Fruit fly (Drosophila melanogaster): ENCODE data around the gene TBC1D23.

TBC1D23 gene

dm6 chr2L:1128932-1129887 is at the start of gene TBC1D23, which contains the start of gene Pino (continued):
- TF ChIP-seq CG7786 (GFP tag; optimal IDR thresholded peaks at IDR 0.05) (peak; percentile 24), sob (GFP tag; IDR thresholded peaks at IDR 0.05) (peak; percentile 71), lola (GFP tag; optimal IDR thresholded peaks at IDR 0.05) (peak in 1 of 3 experiments; percentile 79), HHEX (GFP tag; optimal IDR thresholded peaks at IDR 0.05) (peak; percentile 46), CG4328 (GFP tag; optimal IDR thresholded peaks at IDR 0.05) (peak; percentile 37), mam (GFP tag; optimal IDR thresholded peaks at IDR 0.05) (peak; percentile 68), Chrac-16 (GFP tag; optimal IDR thresholded peaks at IDR 0.05) (peak; percentile 73), CG8290 (GFP tag; optimal IDR thresholded peaks at IDR 0.05) (no peak), CG8290 (tag; optimal IDR thresholded peaks at IDR 0.05) (peak in 1 of 2 experiments; percentile 58), peb (GFP tag; IDR thresholded peaks at IDR 0.05) (no peak), corto (GFP tag; optimal IDR thresholded peaks at IDR 0.05) (peak; percentile 32), Dfd (GFP tag; optimal IDR thresholded peaks at IDR 0.05) (no peak), CG8359 (GFP tag; optimal IDR thresholded peaks at IDR 0.05; ENCODE audit: borderline replicate concordance) (no peak), vnd (GFP tag; IDR thresholded peaks at IDR 0.05; ENCODE audit: partially characterized antibody) (peak; percentile 64), tin (GFP tag; optimal IDR thresholded peaks at IDR 0.05) (peak; percentile 69), Abd-B (GFP tag; optimal IDR thresholded peaks at IDR 0.05) (peak; percentile 74), stwl (tag; optimal IDR thresholded peaks at IDR 0.05) (peak; percentile 33), Mrtf (GFP tag; IDR thresholded peaks at IDR 0.05) (peak; percentile 50; the same call in 2 of the 3 replicates), CG17612 (GFP tag; IDR thresholded peaks at IDR 0.05) (no peak), Dp (GFP tag; optimal IDR thresholded peaks at IDR 0.05) (peak; percentile 5), CG9727 (GFP tag; optimal IDR thresholded peaks at IDR 0.05) (peak; percentile 66), sisA (GFP tag; IDR thresholded peaks at IDR 0.05) (peak; percentile 59), chm (GFP tag; IDR thresholded peaks at IDR 0.05) (no peak), CG1832 (GFP tag; optimal IDR thresholded peaks at IDR 0.05) (no peak), CG1233 (GFP tag; optimal IDR thresholded peaks at IDR 0.05) (peak; percentile 53), ase (GFP tag; IDR thresholded peaks at IDR 0.05) (no peak), cad (GFP tag; optimal IDR thresholded peaks at IDR 0.05) (no peak), bab2 (GFP tag; optimal IDR thresholded peaks at IDR 0.05) (peak; percentile 62), pb (GFP tag; optimal IDR thresholded peaks at IDR 0.05) (no peak), bigmax (GFP tag; optimal IDR thresholded peaks at IDR 0.05) (no peak), Ravus (GFP tag; IDR thresholded peaks at IDR 0.05) (no peak; the same call in 1 of the 2 replicates), CG17361 (GFP tag; IDR thresholded peaks at IDR 0.05) (peak; percentile 85), gt (GFP tag; IDR thresholded peaks at IDR 0.05) (no peak), CG6683 (GFP tag; optimal IDR thresholded peaks at IDR 0.05) (no peak), salm (tag; optimal IDR thresholded peaks at IDR 0.05) (no peak), wor (GFP tag; IDR thresholded peaks at IDR 0.05) (no peak), Hsf (GFP tag; optimal IDR thresholded peaks at IDR 0.05) (peak; percentile 36), CG8281 (tag; optimal IDR thresholded peaks at IDR 0.05) (peak; percentile 38), dan (GFP tag; IDR thresholded peaks at IDR 0.05) (no peak), nerfin-2 (GFP tag; IDR thresholded peaks at IDR 0.05; ENCODE audit: partially characterized antibody) (peak; percentile 45; the same call in 1 of the 2 replicates), lmd (GFP tag; IDR thresholded peaks at IDR 0.05) (peak; percentile 73), row (GFP tag; IDR thresholded peaks at IDR 0.05) (peak; percentile 86), CG7556 (GFP tag; optimal IDR thresholded peaks at IDR 0.05) (peak; percentile 71), CG4360 (GFP tag; IDR thresholded peaks at IDR 0.05) (no peak), CG10267 (tag; optimal IDR thresholded peaks at IDR 0.05) (peak; percentile 67), CG42726 (GFP tag; IDR thresholded peaks at IDR 0.05; ENCODE audit: partially characterized antibody) (no peak), CG1603 (tag; optimal IDR thresholded peaks at IDR 0.05) (peak; percentile 6), crp (GFP tag; optimal IDR thresholded peaks at IDR 0.05) (no peak)

Measured in whole organism, embryonic.